Fruit fly (Drosophila melanogaster): ENCODE data around the gene CG31741.

The CG31741 gene

dm6 chr2L:18083956-18084355, at the start of gene CG31741:
CG31741 (plus strand) TSS chr2L:18084256.
- no peak for TF ChIP-seq noc (tag; optimal IDR thresholded peaks at IDR 0.05)

DNA sequence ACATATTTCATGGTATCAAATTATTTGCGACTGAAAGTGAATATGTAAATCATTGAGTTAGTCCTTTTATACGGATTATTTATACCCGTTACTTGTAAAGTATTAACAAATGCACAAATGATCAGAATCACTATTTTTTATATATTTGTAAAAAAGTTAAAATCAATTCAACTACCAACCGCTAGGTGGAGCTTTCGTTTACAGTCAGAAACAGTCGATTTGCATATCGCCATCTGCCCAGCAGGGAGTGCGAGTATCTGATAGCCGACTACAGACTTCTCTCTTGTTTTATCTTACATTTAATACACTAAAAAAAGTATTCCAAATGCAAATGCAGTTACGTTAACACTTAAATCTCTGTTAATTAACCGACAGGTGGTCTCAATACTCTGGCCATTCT, 16.8 kb upstream of the CG31741 start:
- TF ChIP-seq noc (tag; optimal IDR thresholded peaks at IDR 0.05) = no peak

DNA sequence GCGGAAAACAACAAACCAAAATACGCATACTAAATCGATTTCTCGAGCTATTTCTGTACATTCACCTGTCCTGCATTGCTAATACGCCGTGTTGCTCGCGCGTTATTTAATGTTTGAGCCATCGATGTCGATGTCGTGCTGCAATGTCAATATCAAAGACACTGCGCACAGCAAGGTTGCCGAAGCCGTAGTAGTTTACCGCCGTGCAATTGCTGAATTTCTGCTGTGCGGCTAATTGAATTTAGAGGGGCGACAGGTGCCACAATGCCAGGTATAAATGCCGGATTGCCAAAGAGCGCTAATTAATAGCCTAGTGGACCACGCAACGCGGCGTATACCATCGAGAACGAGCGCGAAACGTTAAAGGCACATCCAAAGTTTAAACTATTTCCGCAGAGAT, 6.1 kb upstream of the CG31741 start, which contains the start of gene Arr1:
Arr1 (plus strand) TSS at position 301 of the 400 bp plus-strand sequence.
- TF ChIP-seq noc (tag; optimal IDR thresholded peaks at IDR 0.05) = no peak

dm6 chr2L:18081328-18081727, 2.7 kb upstream of the CG31741 start, which contains the start of gene ninaD:
ninaD (plus strand) TSS chr2L:18081628.
- no peak for TF ChIP-seq noc (tag; optimal IDR thresholded peaks at IDR 0.05)

- TF ChIP-seq noc (tag; optimal IDR thresholded peaks at IDR 0.05) = no peak
Measured at dm6 chr2L:18091705-18092104, 7.6 kb downstream of the CG31741 start.

dm6 chr2L:18092156-18092555, 8.1 kb downstream of the CG31741 start, which contains the start of gene CG15153:
CG15153 (minus strand) TSS chr2L:18092256.
- no peak for TF ChIP-seq noc (tag; optimal IDR thresholded peaks at IDR 0.05)

DNA sequence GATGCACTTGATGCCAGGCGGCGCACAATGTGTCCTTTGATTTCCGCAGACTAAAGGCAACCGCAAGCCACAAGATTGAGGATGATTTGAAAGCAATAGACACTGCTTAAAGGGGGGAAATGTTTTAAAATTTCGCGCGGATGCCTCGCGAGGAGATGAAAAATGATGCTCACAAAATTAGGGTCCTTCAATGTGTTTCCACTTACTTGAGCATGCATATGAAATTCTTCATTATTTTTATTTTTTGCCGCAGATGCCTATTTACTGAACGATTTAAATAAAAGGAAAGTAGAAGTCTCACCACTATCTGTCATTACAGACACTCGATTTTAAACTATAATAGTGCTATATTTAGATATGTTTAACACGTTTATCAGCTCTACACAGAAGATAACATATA, 12.2 kb downstream of the CG31741 start, which contains the start of gene Slc25A46b:
Slc25A46b (plus strand) TSS at position 301 of the 400 bp plus-strand sequence.
- TF ChIP-seq noc (tag; optimal IDR thresholded peaks at IDR 0.05) = no peak

DNA sequence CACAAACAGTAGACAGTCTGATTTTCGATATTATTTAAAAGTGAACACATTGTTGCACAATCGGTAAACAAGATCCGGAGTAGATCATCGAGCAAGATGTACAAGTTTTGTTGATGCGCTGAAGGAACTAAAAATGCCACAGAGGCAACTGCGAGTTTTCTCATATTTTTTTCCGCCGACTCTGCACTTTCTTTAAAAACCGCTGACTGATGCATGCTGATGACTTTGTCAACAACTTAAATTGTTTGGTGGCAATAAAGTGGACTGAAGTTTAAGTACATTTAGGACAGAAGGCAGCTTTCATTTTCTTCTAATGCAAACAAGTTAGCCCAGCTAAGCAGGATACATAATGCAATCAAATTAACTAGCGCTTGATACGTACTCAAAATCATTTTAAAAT, 28.4 kb downstream of the CG31741 start:
- TF ChIP-seq noc (tag; optimal IDR thresholded peaks at IDR 0.05) = no peak

- TF ChIP-seq noc (tag; optimal IDR thresholded peaks at IDR 0.05) = no peak
Measured at dm6 chr2L:18113079-18113478, 29.0 kb downstream of the CG31741 start, which contains the start of gene CG44476. CG44476 (minus strand) TSS chr2L:18113179.

dm6 chr2L:18114176-18114703, 30.2 kb downstream of the CG31741 start, which contains the start of gene CG15152:
CG15152 (plus strand) TSS chr2L:18114547.
- TF ChIP-seq noc (tag; optimal IDR thresholded peaks at IDR 0.05) = peak; percentile 6

DNA sequence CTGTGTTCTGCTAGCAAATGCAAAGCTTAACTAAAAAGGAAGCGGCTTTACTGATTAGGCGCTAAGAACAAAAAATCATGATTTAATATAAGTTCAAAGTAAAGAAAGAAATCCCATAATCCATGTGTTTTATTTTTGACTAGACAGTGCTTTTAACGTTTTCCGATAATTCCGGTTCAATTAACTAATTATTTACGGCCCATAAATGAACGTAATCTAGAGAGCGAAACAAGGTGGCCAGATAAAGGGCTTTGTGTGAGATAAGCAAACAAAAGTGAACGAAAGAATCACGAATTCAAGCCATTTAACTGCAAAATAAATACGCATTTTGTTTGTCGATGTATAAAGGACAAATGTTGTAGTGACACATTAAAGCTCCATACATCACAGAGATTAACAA, 31.0 kb downstream of the CG31741 start:
- TF ChIP-seq noc (tag; optimal IDR thresholded peaks at IDR 0.05) = no peak

DNA sequence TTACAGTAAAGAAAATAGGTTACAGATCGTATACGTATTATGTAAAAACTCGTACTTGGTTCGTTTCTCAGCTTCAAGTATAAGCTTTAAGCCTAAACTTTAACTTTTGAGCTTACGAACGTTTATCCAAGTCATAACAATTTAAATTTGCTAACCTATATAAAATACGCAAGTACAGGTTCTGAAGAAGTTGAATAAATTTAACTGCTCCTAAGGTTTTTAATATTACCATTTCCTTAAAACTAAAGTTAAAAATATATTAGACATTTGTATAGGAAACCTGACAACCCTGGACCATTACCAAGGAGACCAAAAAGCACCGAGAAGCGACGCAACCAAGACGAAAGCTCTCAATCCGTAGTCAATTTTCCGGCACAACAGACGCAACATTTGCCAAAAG, 35.6 kb downstream of the CG31741 start, which contains the start of gene CG5758:
CG5758 (plus strand) TSS at position 353 of the 400 bp plus-strand sequence.
- peak; percentile 18 for TF ChIP-seq noc (tag; optimal IDR thresholded peaks at IDR 0.05)

DNA sequence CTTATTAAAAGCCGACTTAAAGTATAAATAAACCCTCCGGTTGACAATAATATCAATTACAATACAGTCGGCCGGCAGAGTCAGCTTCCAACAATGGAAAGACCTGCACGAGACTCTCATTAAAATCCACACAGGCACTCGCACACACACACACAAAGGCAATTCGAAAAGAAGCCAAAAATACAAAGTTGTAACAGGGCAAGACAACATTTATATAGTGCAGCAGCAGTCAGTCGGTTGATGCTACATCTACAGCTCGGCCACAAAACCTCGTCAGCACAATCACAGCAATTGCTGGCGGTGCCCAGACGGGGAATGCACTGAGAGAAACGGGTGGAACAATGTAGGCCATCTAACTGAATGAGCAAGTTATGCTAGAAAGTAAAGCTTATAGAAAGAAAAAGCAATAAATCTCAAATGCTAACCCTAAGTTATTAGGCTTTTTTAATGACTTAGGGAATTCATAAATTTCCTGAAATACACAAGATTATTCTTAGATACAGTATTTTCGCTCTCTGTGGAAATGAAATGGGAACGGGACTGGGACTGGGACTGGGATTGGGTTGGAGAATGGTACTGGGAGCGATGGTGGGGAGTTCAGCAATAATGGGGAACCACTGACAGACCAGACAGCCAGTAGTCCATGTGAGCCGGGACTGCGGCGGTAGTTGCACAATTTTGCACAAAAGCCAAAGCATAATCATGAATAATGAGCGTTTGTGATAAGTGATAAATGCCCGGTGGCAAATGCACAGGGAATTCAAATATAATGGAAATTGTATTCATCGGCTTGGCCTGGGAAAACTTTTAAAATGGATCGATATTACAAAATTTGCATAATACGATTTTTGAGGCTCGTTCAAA, 37.5 kb downstream of the CG31741 start:
- TF ChIP-seq noc (tag; optimal IDR thresholded peaks at IDR 0.05) = no peak

DNA sequence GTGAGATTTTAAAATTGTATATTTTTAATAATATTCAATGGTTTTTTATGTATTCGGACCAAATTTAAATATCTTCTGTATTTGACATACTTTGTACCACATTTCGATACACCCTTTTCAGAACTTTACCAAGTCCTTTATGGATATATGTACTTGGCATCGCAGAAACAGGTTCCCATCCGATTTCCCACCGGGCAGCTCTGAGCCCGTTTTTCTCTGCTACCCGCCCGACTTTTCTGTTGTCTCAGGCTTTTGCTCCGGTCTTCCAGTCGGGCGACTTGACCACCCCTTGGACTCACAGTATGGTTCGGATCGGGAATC, 38.1 kb downstream of the CG31741 start:
- no peak for TF ChIP-seq noc (tag; optimal IDR thresholded peaks at IDR 0.05)

dm6 chr2L:18122920-18123319, 38.9 kb downstream of the CG31741 start:
- no peak for TF ChIP-seq noc (tag; optimal IDR thresholded peaks at IDR 0.05)

DNA sequence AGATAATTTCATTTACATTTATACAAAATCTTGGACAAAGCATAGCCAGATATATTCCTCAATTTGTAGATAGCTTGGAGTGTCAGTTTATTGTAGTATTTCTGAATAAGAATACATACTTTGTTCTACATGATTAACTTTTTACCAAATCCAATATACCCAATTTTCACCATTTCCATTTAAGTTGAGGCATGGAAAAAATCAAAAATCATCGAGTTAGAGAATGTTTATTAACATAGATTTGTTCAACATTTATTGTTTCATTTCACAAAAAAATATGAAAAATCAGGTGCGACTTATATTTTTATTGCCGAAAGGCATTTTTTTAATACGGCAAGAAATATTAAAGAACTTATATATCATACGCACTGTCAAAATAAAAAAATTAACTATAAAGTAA, 41.6 kb downstream of the CG31741 start, which contains the start of gene Grl36b:
Grl36b (minus strand) TSS at position 101 of the 400 bp plus-strand sequence.
- TF ChIP-seq noc (tag; optimal IDR thresholded peaks at IDR 0.05) = no peak

- TF ChIP-seq noc (tag; optimal IDR thresholded peaks at IDR 0.05) = no peak
Measured at dm6 chr2L:18134615-18135014, 50.6 kb downstream of the CG31741 start.
